Fruit fly (Drosophila melanogaster): ENCODE data around the gene CG4456.
A peak's percentile ranks its signal among the peaks of the same experiment; 100 is the strongest.

- TF ChIP-seq Dll (optimal IDR thresholded peaks at IDR 0.05) = no peak
- peak; percentile 74 to 96 for TF ChIP-seq EcR (GFP tag; optimal IDR thresholded peaks at IDR 0.05)
- TF ChIP-seq CG8478 (optimal IDR thresholded peaks at IDR 0.05) = no peak
- no peak for TF ChIP-seq usp (GFP tag; optimal IDR thresholded peaks at IDR 0.05)
- no peak for TF ChIP-seq pan (optimal IDR thresholded peaks at IDR 0.05)
- no peak for TF ChIP-seq psq (optimal IDR thresholded peaks at IDR 0.05)
Measured at dm6 chr3L:9377198-9378035, 4.9 kb downstream of the CG4456 start, which contains the start of gene Hsp26.

All from whole organism.